Fruit fly (Drosophila melanogaster) whole organism, prepupa: ENCODE results near the gene CG31800.

Experiments used
- Blimp-1 ChIP-seq: fragments of 200-800 bp; sonication (Bioruptor generic); optimal IDR thresholded peaks from 3 replicates; lab custom pipeline; 2017; ENCODE audit warnings: missing biosample characterization, missing genetic modification characterization, mild to moderate bottlenecking, moderate library complexity, missing genetic modification reagents
- CG11762 ChIP-seq: fragments of 200-800 bp; sonication (Bioruptor generic); optimal IDR thresholded peaks from 3 replicates; lab custom pipeline; 2016; ENCODE audit warnings: missing biosample characterization, missing genetic modification characterization; ENCODE audit not compliant: insufficient read depth
- CG3032 ChIP-seq: fragments of 200-800 bp; optimal IDR thresholded peaks from 2 replicates; lab custom pipeline; 2019; ENCODE audit warnings: missing biosample characterization, mild to moderate bottlenecking, missing genetic modification characterization, moderate library complexity
- Hr4 ChIP-seq: fragments of 200-800 bp; sonication (Bioruptor generic); optimal IDR thresholded peaks from 3 replicates; lab custom pipeline; 2016; ENCODE audit warnings: missing biosample characterization, missing genetic modification characterization
- Lpt ChIP-seq: fragments of 200-800 bp; sonication (Bioruptor generic); optimal IDR thresholded peaks from 3 replicates; lab custom pipeline; 2016; ENCODE audit warnings: missing biosample characterization, missing genetic modification characterization
- OdsH ChIP-seq: fragments of 200-800 bp; sonication (Bioruptor generic); optimal IDR thresholded peaks from 3 replicates; lab custom pipeline; 2016; ENCODE audit warnings: missing biosample characterization, missing genetic modification characterization
- esn ChIP-seq: fragments of 200-800 bp; sonication (Bioruptor generic); optimal IDR thresholded peaks from 2 replicates; lab custom pipeline; 2016; ENCODE audit warnings: missing biosample characterization, mild to moderate bottlenecking, missing genetic modification characterization, moderate library complexity
- fd85E ChIP-seq: fragments of 200-800 bp; sonication (Bioruptor generic); optimal IDR thresholded peaks from 3 replicates; lab custom pipeline; 2016; ENCODE audit warnings: missing biosample characterization, missing genetic modification characterization
- ss ChIP-seq, 2 experiments: fragments of 200-800 bp; sonication (Bioruptor generic); optimal IDR thresholded peaks; 2 replicates in 1 of 2; 3 replicates in 1 of 2; lab custom pipeline; 2017 to 2018; ENCODE audit warnings: mild to moderate bottlenecking in 2 of 2, missing biosample characterization in 2 of 2, missing genetic modification characterization in 2 of 2, moderate library complexity in 1 of 2
- vri ChIP-seq: fragments of 200-800 bp; sonication (Bioruptor generic); optimal IDR thresholded peaks from 3 replicates; lab custom pipeline; 2016; ENCODE audit warnings: missing biosample characterization, mild to moderate bottlenecking, missing genetic modification characterization

DNA sequence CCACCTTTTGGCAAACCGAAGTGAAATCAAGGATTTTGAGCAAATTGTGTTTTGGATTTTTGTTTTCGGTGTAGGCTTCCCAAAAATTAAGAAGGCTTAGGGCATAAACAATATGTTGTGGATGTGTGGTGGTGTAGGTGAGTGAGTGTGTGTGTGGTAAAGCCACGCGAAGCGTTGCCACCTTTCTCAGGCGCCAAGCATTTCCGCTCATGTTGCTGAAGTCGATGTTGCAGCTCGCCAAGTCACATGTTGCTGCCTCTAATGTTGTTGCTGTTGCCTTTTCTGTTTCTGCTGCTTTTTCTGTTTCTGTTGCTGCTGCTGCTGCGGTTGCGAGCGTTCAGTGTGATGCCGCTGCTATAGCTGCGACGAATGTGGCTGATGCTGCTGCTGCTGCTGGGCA is 45.4 kb upstream of the CG31800 start:
- TF ChIP-seq Lpt (GFP tag; lab: Kevin White, UChicago) (no peak), vri (no peak), OdsH (GFP tag; lab: Kevin White, UChicago) (no peak), esn (no peak), Blimp-1 (GFP tag; lab: Kevin White, UChicago) (no peak), CG11762 (GFP tag; lab: Kevin White, UChicago) (no peak), ss (GFP tag; optimal IDR thresholded peaks at IDR 0.05; lab: Kevin White, UChicago) (no peak), CG3032 (tag; lab: Kevin White, UChicago) (no peak), Hr4 (no peak), fd85E (GFP tag; lab: Kevin White, UChicago) (no peak)
